Worm (Caenorhabditis elegans) whole organism, late embryonic: ENCODE measurements around the gene nhr-43.

Experiments
- F13H6.1 ChIP-seq: sonication (generic microtip); optimal IDR thresholded peaks from 2 replicates; lab custom pipeline; 2016; ENCODE audit warnings: missing genetic modification characterization, missing compliant biosample characterization
- K09A11.1 ChIP-seq: sonication (generic microtip); optimal IDR thresholded peaks from 2 replicates; lab custom pipeline; 2017; ENCODE audit warnings: antibody characterized with exemption, mild to moderate bottlenecking, missing genetic modification characterization, missing compliant biosample characterization; ENCODE audit not compliant: insufficient read depth
- T23F11.4 ChIP-seq: fragments of 200-800 bp; sonication (Bioruptor generic); optimal IDR thresholded peaks from 2 replicates; lab custom pipeline; 2018; ENCODE audit warnings: mild to moderate bottlenecking, missing genetic modification characterization, missing compliant biosample characterization
- ama-1 ChIP-seq: fragments of 150-350 bp; optimal IDR thresholded peaks from 2 replicates; lab custom pipeline; 2014
- ceh-14 ChIP-seq: sonication (generic microtip); optimal IDR thresholded peaks from 2 replicates; lab custom pipeline; 2016; ENCODE audit warnings: missing genotype, missing genetic modification characterization, missing compliant biosample characterization
- ceh-22 ChIP-seq: sonication (generic microtip); optimal IDR thresholded peaks from 2 replicates; lab custom pipeline; 2017; ENCODE audit warnings: missing biosample characterization, missing genetic modification characterization
- ceh-24 ChIP-seq: sonication (generic microtip); optimal IDR thresholded peaks from 2 replicates; lab custom pipeline; 2016; ENCODE audit warnings: mild to moderate bottlenecking, missing genetic modification characterization, missing compliant biosample characterization
- ceh-31 ChIP-seq: sonication (generic microtip); optimal IDR thresholded peaks from 2 replicates; lab custom pipeline; 2016; ENCODE audit warnings: missing genetic modification characterization, missing compliant biosample characterization
- ceh-34 ChIP-seq: sonication (generic microtip); optimal IDR thresholded peaks from 2 replicates; lab custom pipeline; 2016; ENCODE audit warnings: mild to moderate bottlenecking, missing genetic modification characterization, missing compliant biosample characterization
- ceh-45 ChIP-seq: fragments of 200-800 bp; sonication (Bioruptor generic); IDR thresholded peaks from 2 replicates; pipeline ENCODE4 v1.3.6; 2022; ENCODE audit warnings: missing genetic modification reagents, missing genetic modification characterization, missing compliant biosample characterization
- ceh-9 ChIP-seq: sonication (generic microtip); optimal IDR thresholded peaks from 2 replicates; lab custom pipeline; 2016; ENCODE audit warnings: mild to moderate bottlenecking, missing genetic modification characterization, inconsistent platforms, missing compliant biosample characterization
- dve-1 ChIP-seq: sonication (generic microtip); optimal IDR thresholded peaks from 2 replicates; lab custom pipeline; 2017; ENCODE audit warnings: antibody characterized with exemption, mild to moderate bottlenecking, missing genetic modification characterization, missing compliant biosample characterization
- elt-2 ChIP-seq: sonication (generic microtip); optimal IDR thresholded peaks from 2 replicates; lab custom pipeline; 2016; ENCODE audit warnings: missing genetic modification reagents, missing genetic modification characterization, missing compliant biosample characterization
- fax-1 ChIP-seq: sonication (generic microtip); optimal IDR thresholded peaks from 2 replicates; lab custom pipeline; 2016; ENCODE audit warnings: missing genotype, missing genetic modification characterization, missing compliant biosample characterization
- fkh-6 ChIP-seq: sonication (generic microtip); optimal IDR thresholded peaks from 2 replicates; lab custom pipeline; 2016; ENCODE audit warnings: missing genetic modification characterization, missing compliant biosample characterization
- hlh-30 ChIP-seq: sonication (generic microtip); optimal IDR thresholded peaks from 2 replicates; lab custom pipeline; 2017; ENCODE audit warnings: antibody characterized with exemption, missing genetic modification characterization, missing compliant biosample characterization; ENCODE audit not compliant: insufficient read depth
- hlh-6 ChIP-seq: sonication (generic microtip); optimal IDR thresholded peaks from 2 replicates; lab custom pipeline; 2016; ENCODE audit warnings: missing genotype, missing genetic modification characterization, missing compliant biosample characterization
- hlh-8 ChIP-seq: sonication (generic microtip); optimal IDR thresholded peaks from 2 replicates; lab custom pipeline; 2016; ENCODE audit warnings: missing genotype, missing genetic modification characterization, missing compliant biosample characterization
- lin-11 ChIP-seq: fragments of 200-800 bp; sonication (Bioruptor generic); optimal IDR thresholded peaks from 2 replicates; lab custom pipeline; 2018; ENCODE audit warnings: mild to moderate bottlenecking, missing genetic modification characterization, missing compliant biosample characterization
- nhr-11 ChIP-seq: fragments of 150-350 bp; optimal IDR thresholded peaks from 2 replicates; lab custom pipeline; 2014; ENCODE audit warnings: missing biosample characterization, missing genetic modification characterization
- odd-2 ChIP-seq: sonication (generic microtip); optimal IDR thresholded peaks from 2 replicates; lab custom pipeline; 2017; ENCODE audit warnings: antibody characterized with exemption, mild to moderate bottlenecking, missing genetic modification characterization, missing compliant biosample characterization
- pat-9 ChIP-seq: fragments of 200-800 bp; sonication (Bioruptor generic); optimal IDR thresholded peaks from 2 replicates; lab custom pipeline; 2018; ENCODE audit warnings: mild to moderate bottlenecking, missing genetic modification characterization, moderate library complexity, missing compliant biosample characterization
- pqm-1 ChIP-seq: sonication (generic microtip); optimal IDR thresholded peaks from 2 replicates; lab custom pipeline; 2016; ENCODE audit warnings: missing genetic modification characterization, missing compliant biosample characterization
- pros-1 ChIP-seq: fragments of 150-350 bp; optimal IDR thresholded peaks from 2 replicates; lab custom pipeline; 2014; ENCODE audit warnings: missing biosample characterization, missing genetic modification reagents, missing genetic modification characterization
- sox-2 ChIP-seq: fragments of 200-800 bp; sonication (Bioruptor generic); IDR thresholded peaks from 2 replicates; pipeline ENCODE4 v1.3.6; 2022; ENCODE audit warnings: missing genetic modification reagents, missing genetic modification characterization, missing compliant biosample characterization
- syd-9 ChIP-seq: sonication (generic microtip); optimal IDR thresholded peaks from 2 replicates; lab custom pipeline; 2016; ENCODE audit warnings: mild to moderate bottlenecking, missing genetic modification characterization, moderate library complexity, missing compliant biosample characterization
- unc-3 ChIP-seq, 2 experiments: fragments of 200-800 bp in 1 of 2; sonication (Bioruptor generic) in 1 of 2; sonication (generic microtip) in 1 of 2; conservative IDR thresholded peaks in 1 of 2; optimal IDR thresholded peaks in 1 of 2; 2 replicates each; pipeline versions ENCODE4 v1.3.6 to Lab custom; 2016 to 2022; ENCODE audit warnings: missing compliant biosample characterization in 2 of 2, missing genetic modification characterization in 2 of 2, missing genetic modification reagents in 1 of 2
- ztf-16 ChIP-seq: sonication (generic microtip); optimal IDR thresholded peaks from 2 replicates; lab custom pipeline; 2017; ENCODE audit warnings: missing genetic modification characterization, missing compliant biosample characterization

The nhr-43 gene

ce11 chrIV:11913295-11913940 is 14.0 kb downstream of the nhr-43 start:
- no peak for TF ChIP-seq ceh-34 (tag; lab: Kevin White, UChicago)
- no peak for TF ChIP-seq fax-1 (tag; lab: Kevin White, UChicago)
- no peak for TF ChIP-seq K09A11.1 (tag; lab: Kevin White, UChicago)
- TF ChIP-seq odd-2 (tag; lab: Kevin White, UChicago): no peak
- TF ChIP-seq ceh-45 (GFP tag; lab: Robert Waterston, UW): no peak
- no peak for TF ChIP-seq pros-1 (tag; lab: Kevin White, UChicago)
- no peak for TF ChIP-seq nhr-11 (tag; lab: Kevin White, UChicago)
- no peak for TF ChIP-seq dve-1 (tag; lab: Kevin White, UChicago)
- TF ChIP-seq ceh-14 (tag; lab: Kevin White, UChicago): no peak
- TF ChIP-seq F13H6.1 (tag; lab: Kevin White, UChicago): no peak
- no peak for TF ChIP-seq pat-9 (tag; lab: Kevin White, UChicago)
- TF ChIP-seq unc-3 (GFP tag; conservative IDR thresholded peaks at IDR 0.05; lab: Robert Waterston, UW): no peak
- TF ChIP-seq unc-3 (tag; optimal IDR thresholded peaks at IDR 0.05; lab: Kevin White, UChicago): no peak
- TF ChIP-seq hlh-6 (tag; lab: Kevin White, UChicago): no peak
- no peak for TF ChIP-seq ztf-16 (tag; lab: Kevin White, UChicago)
- TF ChIP-seq syd-9 (tag; lab: Kevin White, UChicago): no peak
- no peak for TF ChIP-seq ceh-31 (tag; lab: Kevin White, UChicago)
- no peak for TF ChIP-seq pqm-1
- no peak for TF ChIP-seq fkh-6 (tag; lab: Kevin White, UChicago)
- no peak for TF ChIP-seq sox-2 (GFP tag; lab: Robert Waterston, UW)
- TF ChIP-seq T23F11.4 (GFP tag; lab: Kevin White, UChicago): no peak

- TF ChIP-seq T23F11.4 (GFP tag; lab: Kevin White, UChicago): no peak
- no peak for TF ChIP-seq ama-1 (lab: Kevin White, UChicago)
- no peak for TF ChIP-seq ceh-9 (tag; lab: Kevin White, UChicago)
- TF ChIP-seq ceh-22: no peak
These were observed 15.0 kb downstream of the nhr-43 start for ce11 chrIV:11914260-11914836.

ce11 chrIV:11914837-11915737 is 15.7 kb downstream of the nhr-43 start, which contains the start of gene fat-6:
fat-6 (minus strand) TSS chrIV:11915687.
- no peak for TF ChIP-seq lin-11 (tag; lab: Kevin White, UChicago)
- peak; percentile 31 for TF ChIP-seq elt-2 (tag; lab: Kevin White, UChicago)
- TF ChIP-seq ceh-45 (GFP tag; lab: Robert Waterston, UW): no peak

- TF ChIP-seq ceh-24 (tag; lab: Kevin White, UChicago) (no peak), hlh-8 (tag; lab: Kevin White, UChicago) (no peak), hlh-30 (tag; lab: Kevin White, UChicago) (peak; percentile 35), pros-1 (tag; lab: Kevin White, UChicago) (no peak)
These were observed 16.5 kb downstream of the nhr-43 start, which contains the start of gene ZK822.9 for ce11 chrIV:11915768-11916453. ZK822.9 (plus strand) TSS chrIV:11915947.
